Worm (Caenorhabditis elegans): ENCODE results near the gene hint-3.

DNA sequence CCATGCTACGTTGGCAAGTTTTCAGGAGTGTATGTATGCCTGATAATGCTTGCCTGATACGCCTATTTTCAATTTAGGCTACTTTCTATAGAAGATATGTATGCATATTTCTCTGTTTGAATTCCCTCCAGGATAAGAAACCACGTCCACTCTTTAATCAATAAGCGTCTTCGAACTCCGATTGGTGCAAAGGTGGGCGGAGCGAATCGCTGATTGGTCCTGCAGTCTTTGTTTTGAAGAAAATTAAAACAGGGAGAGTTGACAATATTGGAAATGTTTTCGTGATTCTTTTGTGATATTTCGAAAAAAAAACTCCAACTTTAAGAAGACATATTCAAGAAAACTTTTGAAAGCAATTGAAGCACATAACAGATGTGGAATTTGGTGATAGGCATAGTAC, 1.6 kb downstream of the hint-3 start:
- no peak for TF ChIP-seq med-1 (GFP tag; optimal IDR thresholded peaks at IDR 0.05; ENCODE audit: insufficient read depth)
- no peak for TF ChIP-seq klf-2 (GFP tag; conservative IDR thresholded peaks at IDR 0.05)
- no peak for TF ChIP-seq tab-1 (GFP tag; IDR thresholded peaks at IDR 0.05)
- TF ChIP-seq cog-1 (tag; optimal IDR thresholded peaks at IDR 0.05) = no peak
- TF ChIP-seq flt-1 (GFP tag; IDR thresholded peaks at IDR 0.05) = no peak
- TF ChIP-seq ztf-29 (GFP tag; IDR thresholded peaks at IDR 0.05) = no peak
- TF ChIP-seq ref-1 (GFP tag; conservative IDR thresholded peaks at IDR 0.05) = no peak
- TF ChIP-seq T22C8.4 (GFP tag; IDR thresholded peaks at IDR 0.05) = no peak
